Fruit fly (Drosophila melanogaster) whole organism: ENCODE data around the gene Act87E.

Source experiments
- CG8478 ChIP-seq: fragments of >200 bp; optimal IDR thresholded peaks from 2 replicates; lab custom pipeline; 2018; ENCODE audit warnings: inconsistent platforms
- Dll ChIP-seq: fragments of >200 bp; optimal IDR thresholded peaks from 2 replicates; lab custom pipeline; 2017
- EcR ChIP-seq, 2 experiments: fragments of >200 bp; optimal IDR thresholded peaks; 2 replicates each; lab custom pipeline; 2017; ENCODE audit warnings: missing biosample characterization in 2 of 2, missing genetic modification characterization in 2 of 2, missing genetic modification reagents in 2 of 2
- pan ChIP-seq: fragments of >200 bp; optimal IDR thresholded peaks from 2 replicates; lab custom pipeline; 2017
- psq ChIP-seq: fragments of >200 bp; optimal IDR thresholded peaks from 2 replicates; lab custom pipeline; 2017
- usp ChIP-seq: fragments of >200 bp; optimal IDR thresholded peaks from 2 replicates; lab custom pipeline; 2017; ENCODE audit warnings: missing biosample characterization, missing genetic modification characterization, mixed read lengths

Gene Act87E

DNA sequence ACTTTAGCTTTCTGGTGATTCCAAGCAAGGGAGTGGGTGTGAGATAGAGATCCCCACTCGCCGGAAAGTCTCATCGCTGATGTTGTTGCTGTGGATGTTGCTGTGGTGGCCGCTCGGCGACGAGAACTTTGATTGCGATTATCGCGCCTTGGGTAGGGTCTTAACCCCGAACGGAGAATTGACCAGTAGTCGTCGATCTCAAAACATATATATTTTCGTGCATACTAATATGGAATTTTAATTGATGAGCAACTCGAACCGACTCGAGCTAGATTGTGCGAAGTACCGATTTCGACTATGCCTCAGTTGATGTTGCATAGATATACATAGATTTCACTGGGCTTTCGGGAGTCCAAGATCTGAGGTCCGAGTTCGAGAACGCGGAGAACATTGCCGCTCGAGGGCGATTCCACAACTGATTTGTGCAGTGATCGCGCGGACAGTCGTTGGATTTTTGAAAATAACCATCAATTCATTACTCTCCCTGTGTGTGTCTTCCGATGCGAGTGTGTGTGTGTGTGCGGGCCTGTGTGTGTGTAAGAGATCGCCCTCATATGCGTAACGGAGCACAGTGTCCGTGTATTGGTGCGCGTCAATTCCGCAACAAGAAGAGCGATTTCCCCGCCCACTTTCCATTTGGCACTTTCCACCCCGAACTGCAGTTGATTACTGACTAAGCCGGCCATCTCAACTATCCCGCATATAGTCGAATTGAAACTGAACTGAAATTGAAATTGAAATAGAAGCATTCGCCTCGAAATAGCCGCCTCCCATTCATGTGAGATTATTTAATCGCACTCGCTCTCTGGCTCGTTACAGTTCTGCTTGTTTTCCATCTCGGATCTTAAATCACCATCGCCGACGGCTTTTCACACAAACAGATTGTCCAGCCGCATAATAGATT lies 40.2 kb downstream of the Act87E start:
- TF ChIP-seq CG8478 (lab: Kevin White, UChicago) (no peak), usp (GFP tag; lab: Kevin White, UChicago) (no peak), EcR (GFP tag; optimal IDR thresholded peaks at IDR 0.05; lab: Kevin White, UChicago) (peak in 1 of 2 experiments; percentile 15)

DNA sequence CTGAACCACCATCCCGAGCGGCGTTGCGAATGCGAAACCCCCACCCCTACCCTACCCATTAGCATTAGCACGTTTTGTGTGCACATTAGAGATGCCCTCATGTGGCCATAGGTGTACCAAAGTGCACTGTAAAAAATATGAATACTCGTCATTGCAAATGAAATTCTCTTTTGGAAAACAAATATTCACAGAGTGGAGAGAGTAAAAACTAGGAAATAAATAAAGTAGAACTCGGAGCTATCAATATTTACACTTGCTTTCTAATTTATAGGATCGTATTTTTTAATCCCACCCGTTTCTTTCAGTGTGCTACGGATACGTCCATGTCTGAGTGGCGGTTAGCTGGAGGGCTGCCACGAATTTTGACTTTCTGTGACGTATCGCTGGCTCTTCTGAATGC lies 43.5 kb downstream of the Act87E start:
- no peak for TF ChIP-seq usp (GFP tag; lab: Kevin White, UChicago)
- no peak for TF ChIP-seq Dll (lab: Kevin White, UChicago)
- no peak for TF ChIP-seq pan (lab: Kevin White, UChicago)
- TF ChIP-seq EcR (GFP tag; optimal IDR thresholded peaks at IDR 0.05; lab: Kevin White, UChicago): no peak
- no peak for TF ChIP-seq CG8478 (lab: Kevin White, UChicago)

DNA sequence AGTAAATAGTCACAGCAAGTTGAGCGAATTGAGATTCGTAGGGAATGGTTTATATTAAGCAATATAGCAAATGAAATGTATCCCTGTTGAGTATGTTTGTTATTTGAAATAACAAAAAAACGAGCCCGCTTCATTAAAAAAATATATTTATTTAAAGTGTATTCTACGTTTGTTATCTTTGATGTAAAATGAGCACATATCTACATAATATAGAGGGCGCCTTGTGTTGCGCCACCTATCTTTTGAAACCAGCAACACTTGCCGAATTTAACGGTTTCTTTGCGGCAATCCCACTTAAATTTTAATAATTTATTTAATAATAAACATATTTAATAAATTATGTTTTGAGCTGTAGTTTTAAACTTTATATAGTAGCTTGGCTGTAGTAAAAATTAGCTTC lies 45.5 kb downstream of the Act87E start:
- TF ChIP-seq pan (lab: Kevin White, UChicago): no peak
- TF ChIP-seq Dll (lab: Kevin White, UChicago): no peak
- TF ChIP-seq CG8478 (lab: Kevin White, UChicago): no peak
- TF ChIP-seq usp (GFP tag; lab: Kevin White, UChicago): no peak
- TF ChIP-seq psq (lab: Kevin White, UChicago): no peak
- TF ChIP-seq EcR (GFP tag; optimal IDR thresholded peaks at IDR 0.05; lab: Kevin White, UChicago): no peak
